Worm (Caenorhabditis elegans) whole organism, mixed stage, embryonic: ENCODE measurements around the gene C17G10.7.

ENCODE experiments used
- M03D4.4 ChIP-seq: sonication (generic microtip); optimal IDR thresholded peaks from 2 replicates; lab custom pipeline; 2017; ENCODE audit warnings: mild to moderate bottlenecking, missing genetic modification characterization, missing compliant biosample characterization
- blmp-1 ChIP-seq: fragments of 150-350 bp; optimal IDR thresholded peaks from 2 replicates; lab custom pipeline; 2014; ENCODE audit warnings: missing biosample characterization, missing genetic modification characterization
- ceh-39 ChIP-seq: fragments of 150-350 bp; optimal IDR thresholded peaks from 2 replicates; lab custom pipeline; 2014; ENCODE audit warnings: missing biosample characterization, missing genetic modification characterization
- ceh-43 ChIP-seq: fragments of 200-800 bp; sonication (Bioruptor generic); optimal IDR thresholded peaks from 2 replicates; lab custom pipeline; 2018; ENCODE audit warnings: mild to moderate bottlenecking, missing genetic modification characterization, moderate library complexity, missing compliant biosample characterization
- ceh-83 ChIP-seq: fragments of 200-800 bp; sonication (Bioruptor generic); optimal IDR thresholded peaks from 2 replicates; lab custom pipeline; 2018; ENCODE audit warnings: mild to moderate bottlenecking, missing genetic modification characterization, missing compliant biosample characterization
- ces-1 ChIP-seq: fragments of 150-350 bp; optimal IDR thresholded peaks from 2 replicates; lab custom pipeline; 2014; ENCODE audit warnings: missing biosample characterization, missing genetic modification reagents, missing genetic modification characterization
- cnd-1 ChIP-seq: fragments of 200-800 bp; sonication (Bioruptor generic); optimal IDR thresholded peaks from 2 replicates; lab custom pipeline; 2018; ENCODE audit warnings: mild to moderate bottlenecking, missing genetic modification characterization, missing compliant biosample characterization
- drap-1 ChIP-seq: fragments of 200-800 bp; sonication (Bioruptor generic); optimal IDR thresholded peaks from 3 replicates; lab custom pipeline; 2018; ENCODE audit warnings: mild to moderate bottlenecking, missing genetic modification characterization, missing compliant biosample characterization
- elt-1 ChIP-seq: sonication (generic microtip); optimal IDR thresholded peaks from 2 replicates; lab custom pipeline; 2017; ENCODE audit warnings: missing genetic modification characterization, mild to moderate bottlenecking, missing compliant biosample characterization, antibody characterized with exemption, moderate library complexity, borderline replicate concordance; ENCODE audit not compliant: insufficient read depth
- elt-3 ChIP-seq: fragments of 150-350 bp; optimal IDR thresholded peaks from 2 replicates; lab custom pipeline; 2014; ENCODE audit warnings: missing biosample characterization, missing genetic modification characterization
- flh-1 ChIP-seq: fragments of 200-800 bp; sonication (Bioruptor generic); optimal IDR thresholded peaks from 2 replicates; lab custom pipeline; 2018; ENCODE audit warnings: mild to moderate bottlenecking, missing genetic modification characterization, moderate library complexity, missing compliant biosample characterization
- lin-13 ChIP-seq: fragments of 150-350 bp; optimal IDR thresholded peaks from 2 replicates; lab custom pipeline; 2014; ENCODE audit warnings: missing biosample characterization, missing genetic modification characterization
- lsy-2 ChIP-seq: fragments of 150-350 bp; optimal IDR thresholded peaks from 2 replicates; lab custom pipeline; 2014; ENCODE audit warnings: missing biosample characterization, missing genetic modification characterization
- mab-5 ChIP-seq: fragments of 150-350 bp; optimal IDR thresholded peaks from 2 replicates; lab custom pipeline; 2014; ENCODE audit warnings: missing biosample characterization, missing genetic modification characterization
- mep-1 ChIP-seq: fragments of 150-350 bp; optimal IDR thresholded peaks from 2 replicates; lab custom pipeline; 2017; ENCODE audit warnings: missing biosample characterization, missing genetic modification reagents, missing genetic modification characterization, inconsistent platforms
- mls-2 ChIP-seq: sonication (generic microtip); optimal IDR thresholded peaks from 2 replicates; lab custom pipeline; 2016; ENCODE audit warnings: mild to moderate bottlenecking, missing genetic modification characterization, moderate library complexity, missing compliant biosample characterization
- nhr-12 ChIP-seq: fragments of 150-350 bp; optimal IDR thresholded peaks from 2 replicates; lab custom pipeline; 2014; ENCODE audit warnings: missing biosample characterization, missing genetic modification characterization
- nhr-2 ChIP-seq: fragments of 150-350 bp; optimal IDR thresholded peaks from 2 replicates; lab custom pipeline; 2014; ENCODE audit warnings: missing biosample characterization, missing genetic modification characterization
- nhr-237 ChIP-seq: fragments of 150-350 bp; optimal IDR thresholded peaks from 2 replicates; lab custom pipeline; 2014; ENCODE audit warnings: missing biosample characterization, missing genetic modification characterization
- nhr-28 ChIP-seq: fragments of 150-350 bp; optimal IDR thresholded peaks from 2 replicates; lab custom pipeline; 2014; ENCODE audit warnings: missing biosample characterization, missing genetic modification characterization
- nhr-76 ChIP-seq: sonication (generic microtip); optimal IDR thresholded peaks from 2 replicates; lab custom pipeline; 2017; ENCODE audit warnings: missing biosample characterization, missing genetic modification characterization
- sem-2 ChIP-seq: fragments of 200-800 bp; sonication (Bioruptor generic); optimal IDR thresholded peaks from 2 replicates; lab custom pipeline; 2018; ENCODE audit warnings: mild to moderate bottlenecking, missing genetic modification characterization, missing compliant biosample characterization
- snpc-4 ChIP-seq: fragments of 150-350 bp; optimal IDR thresholded peaks from 2 replicates; lab custom pipeline; 2014; ENCODE audit warnings: missing biosample characterization, missing genetic modification characterization
- sptf-1 ChIP-seq: sonication (generic microtip); optimal IDR thresholded peaks from 2 replicates; lab custom pipeline; 2017; ENCODE audit warnings: mild to moderate bottlenecking, missing genetic modification characterization, moderate library complexity, missing compliant biosample characterization
- unc-120 ChIP-seq: sonication (generic microtip); optimal IDR thresholded peaks from 2 replicates; lab custom pipeline; 2017; ENCODE audit warnings: missing genetic modification characterization, missing compliant biosample characterization; ENCODE audit not compliant: poor library complexity, severe bottlenecking
- unc-62 ChIP-seq: fragments of 150-350 bp; optimal IDR thresholded peaks from 2 replicates; lab custom pipeline; 2014; ENCODE audit warnings: missing biosample characterization, missing genetic modification reagents, missing genetic modification characterization
- zip-8 ChIP-seq: fragments of 150-350 bp; optimal IDR thresholded peaks from 2 replicates; lab custom pipeline; 2014; ENCODE audit warnings: missing biosample characterization, missing genetic modification characterization
- ztf-11 ChIP-seq: fragments of 150-350 bp; optimal IDR thresholded peaks from 2 replicates; lab custom pipeline; 2014; ENCODE audit warnings: missing biosample characterization, missing genetic modification characterization

Gene C17G10.7

DNA sequence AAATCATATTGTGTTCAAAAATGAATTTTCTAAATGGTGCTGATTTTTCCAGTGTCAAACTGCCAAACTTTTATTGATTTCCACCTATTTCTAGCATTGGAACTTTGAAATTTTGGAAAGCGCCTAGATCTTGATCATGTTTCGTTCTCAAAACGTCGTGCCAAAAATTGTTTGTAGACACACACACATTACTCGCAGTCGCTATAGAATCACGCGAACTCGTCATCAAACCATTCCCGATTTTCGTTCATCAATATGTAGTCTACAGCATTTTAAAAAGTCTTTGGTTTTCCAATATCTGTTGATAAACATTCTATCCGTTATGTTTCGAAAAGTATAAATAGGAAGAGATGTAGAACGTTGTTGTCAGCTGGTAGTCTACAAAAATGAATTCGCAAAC is 37.4 kb downstream of the C17G10.7 start, which contains the start of the genes C17C3.1 and C17C3.15:
Gene C17C3.1, plus strand, starts transcription at position 301 of the 400 bp plus-strand sequence.
Gene C17C3.15, plus strand, starts transcription at position 383 of the 400 bp plus-strand sequence.
- no peak for TF ChIP-seq sptf-1 (tag; lab: Kevin White, UChicago)
- no peak for TF ChIP-seq snpc-4 (tag; lab: Kevin White, UChicago)
- TF ChIP-seq nhr-2 (tag; lab: Kevin White, UChicago): no peak
- TF ChIP-seq nhr-237 (tag; lab: Kevin White, UChicago): no peak
- TF ChIP-seq ztf-11 (tag; lab: Kevin White, UChicago): no peak
- TF ChIP-seq nhr-12 (tag; lab: Kevin White, UChicago): no peak
- no peak for TF ChIP-seq ceh-39 (tag; lab: Kevin White, UChicago)
- no peak for TF ChIP-seq blmp-1
- TF ChIP-seq nhr-28 (tag; lab: Kevin White, UChicago): no peak
- TF ChIP-seq nhr-76 (tag; lab: Kevin White, UChicago): no peak
- no peak for TF ChIP-seq mab-5 (tag; lab: Kevin White, UChicago)
- TF ChIP-seq ceh-43 (GFP tag; lab: Kevin White, UChicago): no peak
- no peak for TF ChIP-seq unc-62 (GFP tag; lab: Kevin White, UChicago)
- no peak for TF ChIP-seq ces-1 (GFP tag; lab: Kevin White, UChicago)
- no peak for TF ChIP-seq zip-8
- TF ChIP-seq mep-1 (tag; lab: Kevin White, UChicago): no peak
- TF ChIP-seq sem-2 (GFP tag; lab: Kevin White, UChicago): no peak

DNA sequence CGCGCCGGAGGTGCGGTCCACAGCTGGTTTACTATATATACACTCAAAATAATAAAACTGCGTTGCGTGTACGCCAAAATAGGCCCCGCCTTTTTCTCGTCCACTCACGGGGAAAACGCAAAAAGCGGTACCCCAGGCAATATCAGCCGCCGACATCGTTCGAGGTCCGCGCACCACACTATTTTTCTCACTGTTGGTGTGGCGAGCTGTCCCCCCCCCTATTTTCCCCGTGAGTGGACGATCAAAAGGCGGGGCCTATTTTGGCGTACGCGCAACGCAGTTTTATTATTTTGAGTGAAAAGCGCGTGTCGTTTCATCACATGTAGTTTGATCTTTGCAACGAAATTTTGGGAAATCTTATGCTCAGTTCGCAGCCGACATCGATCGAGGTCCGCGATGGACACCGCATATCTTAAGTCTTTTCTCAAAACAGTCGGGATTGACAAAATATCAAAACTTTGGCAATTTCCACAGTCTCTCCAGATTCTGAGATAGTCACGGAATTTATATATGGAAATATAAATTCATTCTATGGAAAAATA is 42.5 kb downstream of the C17G10.7 start:
- TF ChIP-seq nhr-76 (tag; lab: Kevin White, UChicago) (no peak), unc-120 (no peak), lin-13 (tag; lab: Kevin White, UChicago) (no peak), elt-3 (tag; lab: Kevin White, UChicago) (no peak), ztf-11 (tag; lab: Kevin White, UChicago) (no peak), blmp-1 (no peak), ceh-43 (GFP tag; lab: Kevin White, UChicago) (no peak), sptf-1 (tag; lab: Kevin White, UChicago) (no peak)

DNA sequence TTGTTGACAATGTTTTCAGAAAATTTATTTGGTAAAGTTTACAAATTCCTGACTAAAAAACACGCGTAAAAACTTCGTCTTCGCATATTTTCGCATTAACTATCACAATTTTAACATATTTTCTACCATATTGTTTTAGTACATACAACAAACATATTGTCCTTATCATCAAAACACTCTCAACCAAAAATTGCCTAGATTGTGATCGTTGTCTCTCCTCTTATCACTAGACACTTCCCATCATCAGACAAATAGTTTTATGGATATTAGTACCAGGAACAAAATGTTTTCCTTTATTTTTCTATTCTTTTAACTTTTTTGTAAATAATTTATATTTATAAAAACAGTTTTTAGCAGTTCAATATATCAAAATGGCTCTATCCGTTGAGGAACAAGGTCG is 46.3 kb downstream of the C17G10.7 start, which contains the start of gene C17C3.3:
Gene C17C3.3, plus strand, starts transcription at position 346 of the 400 bp plus-strand sequence.
- TF ChIP-seq ces-1 (GFP tag; lab: Kevin White, UChicago): no peak
- no peak for TF ChIP-seq lin-13 (tag; lab: Kevin White, UChicago)
- TF ChIP-seq cnd-1 (tag; lab: Kevin White, UChicago): no peak
- TF ChIP-seq blmp-1: no peak
- no peak for TF ChIP-seq nhr-12 (tag; lab: Kevin White, UChicago)

DNA sequence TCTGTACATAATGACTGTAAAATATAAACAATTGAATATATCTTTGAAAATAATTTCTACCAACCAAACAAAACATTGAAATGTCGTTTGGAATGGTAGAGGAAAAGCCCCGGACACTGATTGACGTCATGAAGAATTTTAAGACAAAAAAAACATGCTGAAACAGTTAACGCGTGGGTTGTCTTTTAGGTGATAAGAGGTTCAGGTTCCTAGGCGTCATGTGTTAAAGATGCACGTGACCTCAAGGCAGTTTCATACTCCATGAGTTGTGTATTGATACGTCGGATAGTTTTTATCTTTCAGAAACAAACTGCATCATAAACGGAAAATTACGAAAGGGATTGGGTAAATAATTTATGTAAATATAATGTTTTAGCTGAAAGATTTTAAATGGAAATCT is 50.5 kb downstream of the C17G10.7 start:
- no peak for TF ChIP-seq ceh-83 (GFP tag; lab: Kevin White, UChicago)
- TF ChIP-seq mls-2: no peak
- TF ChIP-seq lsy-2 (tag; lab: Kevin White, UChicago): no peak
- no peak for TF ChIP-seq M03D4.4 (tag; lab: Kevin White, UChicago)
- TF ChIP-seq lin-13 (tag; lab: Kevin White, UChicago): no peak
- no peak for TF ChIP-seq elt-1 (tag; lab: Kevin White, UChicago)
- TF ChIP-seq nhr-12 (tag; lab: Kevin White, UChicago): no peak
- TF ChIP-seq flh-1 (GFP tag; lab: Kevin White, UChicago): no peak
- no peak for TF ChIP-seq sem-2 (GFP tag; lab: Kevin White, UChicago)
- TF ChIP-seq drap-1: no peak
